Fruit fly (Drosophila melanogaster) whole organism, pupa: ENCODE results near the gene Gprk2.

Source experiments
- CG10348 ChIP-seq: fragments of 200-800 bp; sonication (Bioruptor generic); IDR thresholded peaks from 2 replicates; pipeline ENCODE4 v1.3.6; 2022; ENCODE audit warnings: missing biosample characterization, missing genetic modification characterization
- CG12605 ChIP-seq: fragments of 200-800 bp; sonication (Bioruptor generic); IDR thresholded peaks from 2 replicates; pipeline ENCODE4 v1.3.6; 2022; ENCODE audit warnings: missing biosample characterization, missing genetic modification characterization
- CG13204 ChIP-seq: fragments of 200-800 bp; sonication (Bioruptor generic); optimal IDR thresholded peaks from 2 replicates; lab custom pipeline; 2018; ENCODE audit warnings: missing biosample characterization, mild to moderate bottlenecking, missing genetic modification characterization, moderate library complexity
- CG14655 ChIP-seq: fragments of 200-800 bp; sonication (Bioruptor generic); optimal IDR thresholded peaks from 3 replicates; lab custom pipeline; 2017; ENCODE audit warnings: mild to moderate bottlenecking, missing biosample characterization, missing genetic modification reagents, missing genetic modification characterization
- CG15710 ChIP-seq: fragments of 200-800 bp; sonication (Bioruptor generic); optimal IDR thresholded peaks from 2 replicates; lab custom pipeline; 2018; ENCODE audit warnings: missing biosample characterization, mild to moderate bottlenecking, missing genetic modification characterization, moderate library complexity
- CG17806 ChIP-seq: fragments of 200-800 bp; sonication (Bioruptor generic); optimal IDR thresholded peaks from 2 replicates; lab custom pipeline; 2018; ENCODE audit warnings: missing biosample characterization, mild to moderate bottlenecking, missing genetic modification characterization, moderate library complexity
- CG32121 ChIP-seq: fragments of 200-800 bp; sonication (Bioruptor generic); IDR thresholded peaks from 2 replicates; pipeline ENCODE4 v1.3.6; 2022; ENCODE audit warnings: missing biosample characterization, missing genetic modification characterization
- CG34367 ChIP-seq: fragments of 200-800 bp; sonication (Bioruptor generic); optimal IDR thresholded peaks from 2 replicates; lab custom pipeline; 2018; ENCODE audit warnings: missing biosample characterization, mild to moderate bottlenecking, missing genetic modification characterization
- CG4496 ChIP-seq: fragments of 200-800 bp; sonication (Bioruptor generic); IDR thresholded peaks from 3 replicates; pipeline ENCODE4 v1.3.6; 2022; ENCODE audit warnings: missing biosample characterization, missing genetic modification characterization
- CG8159 ChIP-seq: fragments of 200-800 bp; sonication (Bioruptor generic); optimal IDR thresholded peaks from 3 replicates; lab custom pipeline; 2018; ENCODE audit warnings: missing biosample characterization, mild to moderate bottlenecking, missing genetic modification characterization, moderate library complexity
- CG8301 ChIP-seq: fragments of 200-800 bp; sonication (Bioruptor generic); optimal IDR thresholded peaks from 2 replicates; lab custom pipeline; 2018; ENCODE audit warnings: missing biosample characterization, mild to moderate bottlenecking, missing genetic modification characterization
- CG9948 ChIP-seq: fragments of 200-800 bp; sonication (Bioruptor generic); optimal IDR thresholded peaks from 2 replicates; lab custom pipeline; 2018; ENCODE audit warnings: missing biosample characterization, mild to moderate bottlenecking, missing genetic modification characterization, moderate library complexity
- D1 ChIP-seq: fragments of 200-800 bp; sonication (Bioruptor generic); optimal IDR thresholded peaks from 2 replicates; lab custom pipeline; 2018; ENCODE audit warnings: missing biosample characterization, mild to moderate bottlenecking, missing genetic modification characterization, moderate library complexity
- EcR ChIP-seq: fragments of 200-800 bp; sonication (Bioruptor generic); optimal IDR thresholded peaks from 3 replicates; lab custom pipeline; 2019; ENCODE audit warnings: missing biosample characterization, missing genetic modification characterization, mild to moderate bottlenecking, moderate library complexity, missing genetic modification reagents
- Ets98B ChIP-seq: fragments of 200-800 bp; sonication (Bioruptor generic); IDR thresholded peaks from 2 replicates; pipeline ENCODE4 v1.3.6; 2022; ENCODE audit warnings: missing biosample characterization, missing genetic modification characterization
- Pif1A ChIP-seq: fragments of 200-800 bp; sonication (Bioruptor generic); optimal IDR thresholded peaks from 3 replicates; lab custom pipeline; 2016; ENCODE audit warnings: missing biosample characterization, missing genetic modification characterization
- Pif1B ChIP-seq: fragments of 200-800 bp; sonication (Bioruptor generic); optimal IDR thresholded peaks from 3 replicates; lab custom pipeline; 2016; ENCODE audit warnings: missing biosample characterization, missing genetic modification characterization
- Snoo ChIP-seq: fragments of 200-800 bp; sonication (Bioruptor generic); optimal IDR thresholded peaks from 3 replicates; lab custom pipeline; 2017; ENCODE audit warnings: missing biosample characterization, mild to moderate bottlenecking, missing genetic modification characterization, inconsistent platforms
- fd96Ca ChIP-seq: fragments of 200-800 bp; sonication (Bioruptor generic); IDR thresholded peaks from 3 replicates; pipeline ENCODE4 v1.3.6; 2022; ENCODE audit warnings: missing biosample characterization, missing genetic modification characterization
- gl ChIP-seq: fragments of 200-800 bp; sonication (Bioruptor generic); optimal IDR thresholded peaks from 2 replicates; lab custom pipeline; 2018; ENCODE audit warnings: missing biosample characterization, mild to moderate bottlenecking, missing genetic modification characterization
- rn ChIP-seq: fragments of 200-800 bp; sonication (Bioruptor generic); IDR thresholded peaks from 2 replicates; pipeline ENCODE4 v1.3.6; 2022; ENCODE audit warnings: missing biosample characterization, missing genetic modification characterization

Gene Gprk2

DNA sequence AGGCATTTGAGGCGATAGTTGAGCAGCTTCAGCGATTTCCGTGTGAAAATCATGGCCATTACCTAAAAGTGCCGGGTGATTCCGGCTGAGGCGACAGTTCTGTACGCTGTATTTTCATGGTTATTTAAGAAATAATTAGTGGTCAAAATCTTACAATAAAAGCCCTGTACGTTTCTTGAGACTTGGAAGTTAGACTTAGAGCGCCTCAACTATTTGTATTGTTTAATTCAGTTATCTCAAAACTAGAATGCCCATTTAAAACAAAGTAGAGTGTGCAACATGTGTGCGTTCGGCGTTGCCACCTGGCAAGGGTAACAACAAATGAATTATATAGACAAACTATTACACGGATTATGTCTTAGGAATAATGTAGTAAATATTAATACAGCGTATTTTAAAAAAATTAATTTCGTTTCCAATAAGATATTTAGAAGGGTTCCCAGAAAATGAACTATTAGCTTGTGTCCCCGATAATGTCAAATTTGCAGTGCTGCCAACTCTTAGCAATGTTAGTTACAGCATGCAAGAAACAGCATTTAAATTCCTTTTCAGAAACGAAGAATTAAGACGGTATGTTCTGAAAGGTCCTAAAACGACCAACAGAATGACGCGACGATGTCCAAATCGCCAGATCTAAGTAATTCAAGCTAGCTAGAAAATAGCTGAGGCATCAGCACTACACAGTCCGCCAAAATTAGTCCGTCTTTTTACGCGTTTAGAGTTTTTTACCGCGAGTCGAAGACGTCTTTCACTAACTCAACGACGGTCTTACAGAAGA is at the start of gene Gprk2:
TSS of gene Gprk2 (plus strand) at position 747 of the 778 bp plus-strand sequence.
- peak; percentile 100 for TF ChIP-seq Pif1A
- peak; percentile 100 for TF ChIP-seq CG14655 (GFP tag; lab: Kevin White, UChicago)
- TF ChIP-seq CG15710 (tag; lab: Kevin White, UChicago) = peak; percentile 100
- TF ChIP-seq CG8301 (tag; lab: Kevin White, UChicago) = peak; percentile 100
- peak; percentile 100 for TF ChIP-seq CG9948 (tag; lab: Kevin White, UChicago)
- TF ChIP-seq Snoo (tag; lab: Kevin White, UChicago) = peak; percentile 100
- TF ChIP-seq CG34367 (tag; lab: Kevin White, UChicago) = peak; percentile 100
- peak; percentile 100 for TF ChIP-seq gl (tag; lab: Kevin White, UChicago)
- peak; percentile 99 for TF ChIP-seq CG13204 (GFP tag; lab: Kevin White, UChicago)
- TF ChIP-seq CG4496 (GFP tag; lab: Robert Waterston, UW) = peak; percentile 100
- TF ChIP-seq CG10348 (GFP tag; lab: Robert Waterston, UW) = peak; percentile 99
- peak; percentile 100 for TF ChIP-seq Pif1B
- no peak for TF ChIP-seq EcR
- peak; percentile 100 for TF ChIP-seq Ets98B
- peak; percentile 100 for TF ChIP-seq CG8159 (tag; lab: Kevin White, UChicago)
- peak; percentile 100 for TF ChIP-seq fd96Ca (GFP tag; lab: Robert Waterston, UW)
- peak; percentile 100 for TF ChIP-seq rn (GFP tag; lab: Robert Waterston, UW)
- TF ChIP-seq CG32121 (GFP tag; lab: Robert Waterston, UW) = peak; percentile 100
- TF ChIP-seq CG17806 (tag; lab: Kevin White, UChicago) = peak; percentile 100
- peak; percentile 100 for TF ChIP-seq D1
- peak; percentile 100 for TF ChIP-seq CG12605 (GFP tag; lab: Robert Waterston, UW)

DNA sequence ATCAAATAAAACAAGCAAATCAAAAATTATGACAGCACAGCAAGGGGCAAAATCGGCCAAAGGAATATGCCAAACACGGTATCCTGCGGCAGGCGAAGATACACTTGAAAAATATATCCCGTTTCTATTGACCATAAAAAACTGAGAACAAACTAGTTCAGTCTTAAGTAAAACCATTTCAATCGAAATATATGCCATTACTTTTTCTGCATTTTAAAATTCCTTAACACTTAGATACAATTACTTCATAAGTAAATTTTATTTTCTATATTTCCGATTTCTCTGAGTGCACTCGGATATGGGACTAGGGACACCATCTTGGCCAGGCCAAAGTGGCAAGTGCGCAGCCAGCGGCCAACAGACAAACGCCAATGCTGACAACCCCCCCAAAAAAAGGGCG is 41.4 kb upstream of the Gprk2 start:
- no peak for TF ChIP-seq CG8301 (tag; lab: Kevin White, UChicago)
- no peak for TF ChIP-seq CG15710 (tag; lab: Kevin White, UChicago)
- no peak for TF ChIP-seq CG8159 (tag; lab: Kevin White, UChicago)
- no peak for TF ChIP-seq Pif1B
- no peak for TF ChIP-seq CG17806 (tag; lab: Kevin White, UChicago)
- no peak for TF ChIP-seq CG32121 (GFP tag; lab: Robert Waterston, UW)
- no peak for TF ChIP-seq CG4496 (GFP tag; lab: Robert Waterston, UW)
- no peak for TF ChIP-seq Ets98B
- TF ChIP-seq fd96Ca (GFP tag; lab: Robert Waterston, UW) = no peak
- TF ChIP-seq CG12605 (GFP tag; lab: Robert Waterston, UW) = no peak
- no peak for TF ChIP-seq D1
- TF ChIP-seq CG34367 (tag; lab: Kevin White, UChicago) = no peak
- no peak for TF ChIP-seq CG14655 (GFP tag; lab: Kevin White, UChicago)
- TF ChIP-seq gl (tag; lab: Kevin White, UChicago) = no peak
- TF ChIP-seq rn (GFP tag; lab: Robert Waterston, UW) = no peak
- TF ChIP-seq EcR = no peak
- TF ChIP-seq Snoo (tag; lab: Kevin White, UChicago) = no peak
- TF ChIP-seq Pif1A = no peak

DNA sequence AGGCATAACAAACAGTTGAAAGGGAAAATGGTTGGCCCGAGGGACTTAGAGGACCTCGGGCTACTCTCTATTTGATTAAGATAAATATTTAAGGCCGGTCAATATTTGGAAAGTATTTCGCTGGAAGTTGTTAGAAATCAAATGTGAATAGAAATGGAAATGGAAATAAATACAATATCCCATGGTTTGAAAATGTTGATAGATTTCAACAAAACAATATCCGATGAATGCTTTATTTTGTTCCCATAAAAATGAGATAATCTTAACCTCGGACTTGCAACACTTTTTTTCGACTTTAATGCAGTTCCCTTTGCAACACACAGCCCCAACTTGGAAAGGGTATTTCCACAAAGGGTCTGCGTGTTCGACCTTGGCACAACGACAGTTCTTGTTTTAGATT is 36.0 kb upstream of the Gprk2 start:
- TF ChIP-seq CG8159 (tag; lab: Kevin White, UChicago) (no peak), CG15710 (tag; lab: Kevin White, UChicago) (no peak), CG12605 (GFP tag; lab: Robert Waterston, UW) (no peak), CG34367 (tag; lab: Kevin White, UChicago) (no peak), CG32121 (GFP tag; lab: Robert Waterston, UW) (no peak), CG13204 (GFP tag; lab: Kevin White, UChicago) (no peak), CG8301 (tag; lab: Kevin White, UChicago) (no peak), Pif1B (no peak), EcR (no peak), CG9948 (tag; lab: Kevin White, UChicago) (no peak), CG17806 (tag; lab: Kevin White, UChicago) (no peak)

DNA sequence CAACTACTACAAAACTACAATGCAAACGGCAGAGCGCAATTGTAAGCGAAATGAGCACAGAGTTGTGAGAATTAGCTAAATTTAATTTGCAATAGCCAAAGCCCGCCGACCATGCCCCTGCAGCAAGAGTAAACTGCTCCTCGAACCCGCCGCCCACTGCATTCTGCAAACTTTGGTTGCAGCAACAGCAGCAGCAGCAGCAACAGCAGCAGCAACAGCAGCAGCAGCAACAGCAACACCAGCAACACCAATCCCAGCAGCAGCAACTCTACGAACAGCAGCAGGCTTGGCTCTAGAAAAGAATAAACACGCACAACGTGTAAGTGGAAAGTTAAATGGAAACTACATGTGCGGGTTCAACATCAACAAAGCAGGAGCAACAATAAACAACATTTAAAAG is 34.8 kb upstream of the Gprk2 start:
- no peak for TF ChIP-seq CG9948 (tag; lab: Kevin White, UChicago)
- TF ChIP-seq CG32121 (GFP tag; lab: Robert Waterston, UW) = no peak
- TF ChIP-seq rn (GFP tag; lab: Robert Waterston, UW) = no peak
- no peak for TF ChIP-seq CG12605 (GFP tag; lab: Robert Waterston, UW)
- no peak for TF ChIP-seq gl (tag; lab: Kevin White, UChicago)
- TF ChIP-seq CG4496 (GFP tag; lab: Robert Waterston, UW) = no peak
- TF ChIP-seq Snoo (tag; lab: Kevin White, UChicago) = no peak
- TF ChIP-seq CG15710 (tag; lab: Kevin White, UChicago) = no peak
- TF ChIP-seq Pif1B = no peak
- TF ChIP-seq fd96Ca (GFP tag; lab: Robert Waterston, UW) = no peak
- TF ChIP-seq D1 = no peak
- no peak for TF ChIP-seq CG8159 (tag; lab: Kevin White, UChicago)
- TF ChIP-seq EcR = no peak
- TF ChIP-seq Ets98B = no peak
- TF ChIP-seq CG14655 (GFP tag; lab: Kevin White, UChicago) = no peak

DNA sequence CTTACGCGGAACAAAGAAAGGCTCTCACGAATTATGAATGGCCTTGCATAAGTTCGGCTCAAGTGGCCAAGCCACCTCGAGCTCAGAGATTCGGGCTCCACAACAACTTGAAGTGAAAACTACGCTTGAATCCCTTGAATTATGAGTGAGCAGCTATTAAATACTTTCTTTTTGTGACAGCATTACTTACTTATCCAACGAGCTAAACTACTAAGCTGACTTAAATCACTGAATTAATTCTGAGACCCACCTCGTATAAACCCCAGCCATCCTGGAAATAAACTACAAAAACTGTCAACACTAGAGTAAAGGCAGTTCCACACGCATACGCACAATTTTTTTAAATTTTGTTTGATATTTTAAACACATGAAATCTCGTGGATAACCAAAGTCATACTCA is 32.9 kb upstream of the Gprk2 start, which contains the start of gene gskt:
TSS of gene gskt (plus strand) at position 301 of the 400 bp plus-strand sequence.
- TF ChIP-seq gl (tag; lab: Kevin White, UChicago) = no peak
- no peak for TF ChIP-seq CG4496 (GFP tag; lab: Robert Waterston, UW)
- TF ChIP-seq CG32121 (GFP tag; lab: Robert Waterston, UW) = no peak
- no peak for TF ChIP-seq D1
- no peak for TF ChIP-seq Ets98B
- TF ChIP-seq CG14655 (GFP tag; lab: Kevin White, UChicago) = no peak
- TF ChIP-seq Pif1B = no peak
- no peak for TF ChIP-seq CG15710 (tag; lab: Kevin White, UChicago)
- TF ChIP-seq CG13204 (GFP tag; lab: Kevin White, UChicago) = no peak
- no peak for TF ChIP-seq Snoo (tag; lab: Kevin White, UChicago)
- TF ChIP-seq CG17806 (tag; lab: Kevin White, UChicago) = no peak
- TF ChIP-seq fd96Ca (GFP tag; lab: Robert Waterston, UW) = no peak
- no peak for TF ChIP-seq CG12605 (GFP tag; lab: Robert Waterston, UW)
- TF ChIP-seq CG8301 (tag; lab: Kevin White, UChicago) = no peak
- TF ChIP-seq EcR = no peak
- TF ChIP-seq CG9948 (tag; lab: Kevin White, UChicago) = no peak
- no peak for TF ChIP-seq Pif1A
- no peak for TF ChIP-seq CG34367 (tag; lab: Kevin White, UChicago)
